Fruit fly (Drosophila melanogaster): ENCODE results near the gene ATPsynGL.
A peak's percentile ranks its signal among the peaks of the same experiment; 100 is the strongest.

The ATPsynGL gene

dm6 chr2L:7790448-7791355 is 43.6 kb downstream of the ATPsynGL start, which contains the start of gene CG7149 (continued):
- TF ChIP-seq Ravus (GFP tag; IDR thresholded peaks at IDR 0.05) (no peak), CG11560 (tag; IDR thresholded peaks at IDR 0.05) (no peak), CG12769 (tag; optimal IDR thresholded peaks at IDR 0.05) (peak; percentile 62), fu2 (GFP tag; optimal IDR thresholded peaks at IDR 0.05) (no peak), grau (tag; optimal IDR thresholded peaks at IDR 0.05) (peak; percentile 13), stwl (tag; optimal IDR thresholded peaks at IDR 0.05) (no peak)

- TF ChIP-seq bowl (GFP tag; IDR thresholded peaks at IDR 0.05) (no peak), CG14965 (GFP tag; optimal IDR thresholded peaks at IDR 0.05; ENCODE audit: borderline replicate concordance) (no peak), hkb (optimal IDR thresholded peaks at IDR 0.05) (no peak), hkb (GFP tag; IDR thresholded peaks at IDR 0.05) (no peak), dysf (GFP tag; IDR thresholded peaks at IDR 0.05) (no peak), CG6254 (GFP tag; optimal IDR thresholded peaks at IDR 0.05) (no peak), CG30403 (GFP tag; optimal IDR thresholded peaks at IDR 0.05) (no peak), CG12236 (GFP tag; optimal IDR thresholded peaks at IDR 0.05) (no peak), CG9609 (GFP tag; optimal IDR thresholded peaks at IDR 0.05) (no peak), Usf (GFP tag; optimal IDR thresholded peaks at IDR 0.05) (no peak), lola (GFP tag; optimal IDR thresholded peaks at IDR 0.05) (no peak), rib (GFP tag; IDR thresholded peaks at IDR 0.05) (no peak), lab (GFP tag; optimal IDR thresholded peaks at IDR 0.05) (peak; percentile 20), Six4 (GFP tag; optimal IDR thresholded peaks at IDR 0.05) (no peak), h (optimal IDR thresholded peaks at IDR 0.05) (no peak), Dad (GFP tag; optimal IDR thresholded peaks at IDR 0.05) (no peak), CG7987 (GFP tag; optimal IDR thresholded peaks at IDR 0.05) (no peak), Lim3 (GFP tag; IDR thresholded peaks at IDR 0.05) (no peak), stwl (tag; optimal IDR thresholded peaks at IDR 0.05) (no peak), fd96Cb (tag; optimal IDR thresholded peaks at IDR 0.05) (no peak), gcm (GFP tag; optimal IDR thresholded peaks at IDR 0.05) (no peak), CG10979 (tag; optimal IDR thresholded peaks at IDR 0.05) (no peak), Eip74EF (GFP tag; optimal IDR thresholded peaks at IDR 0.05) (no peak), lilli (GFP tag; optimal IDR thresholded peaks at IDR 0.05) (no peak), CG9437 (GFP tag; optimal IDR thresholded peaks at IDR 0.05) (peak; percentile 43), exex (tag; optimal IDR thresholded peaks at IDR 0.05) (peak; percentile 54), crc (GFP tag; optimal IDR thresholded peaks at IDR 0.05) (no peak), CG31224 (GFP tag; IDR thresholded peaks at IDR 0.05) (no peak), Med (GFP tag) (no peak), chinmo (GFP tag; IDR thresholded peaks at IDR 0.05; ENCODE audit: partially characterized antibody) (no peak), Doc2 (GFP tag; IDR thresholded peaks at IDR 0.05) (no peak), CG17359 (tag; optimal IDR thresholded peaks at IDR 0.05) (no peak), kay (GFP tag; optimal IDR thresholded peaks at IDR 0.05) (no peak), NC2β (GFP tag; optimal IDR thresholded peaks at IDR 0.05) (no peak), CG18599 (GFP tag; optimal IDR thresholded peaks at IDR 0.05) (peak; percentile 5), fru (optimal IDR thresholded peaks at IDR 0.05) (no peak)
These were observed 44.3 kb downstream of the ATPsynGL start for dm6 chr2L:7791356-7791738.

Data from whole organism, embryonic.